Worm (Caenorhabditis elegans) whole organism, young adult: ENCODE results near the gene Y39A1A.20.

Experiments
- C06A6.2 ChIP-seq: fragments of 200-800 bp; sonication (Bioruptor generic); conservative IDR thresholded peaks from 2 replicates; pipeline ENCODE4 v1.3.6; 2022; ENCODE audit warnings: missing genetic modification characterization, missing compliant biosample characterization
- F52B5.7 ChIP-seq: sonication (generic microtip); optimal IDR thresholded peaks from 2 replicates; lab custom pipeline; 2016; ENCODE audit warnings: mild to moderate bottlenecking, missing genetic modification characterization, missing compliant biosample characterization
- K12H6.12 ChIP-seq: fragments of 200-800 bp; sonication (Bioruptor generic); optimal IDR thresholded peaks from 2 replicates; lab custom pipeline; 2018; ENCODE audit warnings: mild to moderate bottlenecking, missing genetic modification characterization, missing compliant biosample characterization
- Y53G8AR.9 ChIP-seq: fragments of 200-800 bp; sonication (Bioruptor generic); conservative IDR thresholded peaks from 2 replicates; pipeline ENCODE4 v1.3.6; 2022; ENCODE audit warnings: missing genetic modification reagents, missing genetic modification characterization, missing compliant biosample characterization
- Y67H2A.10 ChIP-seq: fragments of 200-800 bp; sonication (Bioruptor generic); conservative IDR thresholded peaks from 2 replicates; pipeline ENCODE4 v1.3.6; 2022; ENCODE audit warnings: missing genetic modification reagents, missing genetic modification characterization, missing compliant biosample characterization
- ZK185.1 ChIP-seq: sonication (generic microtip); optimal IDR thresholded peaks from 2 replicates; lab custom pipeline; 2016; ENCODE audit warnings: mild to moderate bottlenecking, missing genetic modification characterization, missing compliant biosample characterization; ENCODE audit not compliant: poor library complexity, severe bottlenecking
- aptf-3 ChIP-seq: fragments of 200-800 bp; sonication (Bioruptor generic); IDR thresholded peaks from 2 replicates; pipeline ENCODE4 v1.3.6; 2022; ENCODE audit warnings: missing genetic modification characterization, missing compliant biosample characterization
- atf-7 ChIP-seq: sonication (generic microtip); optimal IDR thresholded peaks from 2 replicates; lab custom pipeline; 2017; ENCODE audit warnings: mild to moderate bottlenecking, missing genetic modification characterization, missing compliant biosample characterization
- attf-3 ChIP-seq: fragments of 200-800 bp; sonication (Bioruptor generic); conservative IDR thresholded peaks from 2 replicates; pipeline ENCODE4 v1.3.6; 2022; ENCODE audit warnings: missing genetic modification reagents, missing genetic modification characterization, missing compliant biosample characterization
- attf-5 ChIP-seq: fragments of 200-800 bp; sonication (Bioruptor generic); optimal IDR thresholded peaks from 2 replicates; lab custom pipeline; 2018; ENCODE audit warnings: mild to moderate bottlenecking, missing genetic modification characterization, missing compliant biosample characterization
- bed-1 ChIP-seq: fragments of 200-800 bp; sonication (Bioruptor generic); IDR thresholded peaks from 2 replicates; pipeline ENCODE4 v1.3.6; 2022; ENCODE audit warnings: missing genetic modification reagents, missing genetic modification characterization, missing compliant biosample characterization
- cebp-2 ChIP-seq: fragments of 200-800 bp; sonication (Bioruptor generic); IDR thresholded peaks from 2 replicates; pipeline ENCODE4 v1.3.6; 2022; ENCODE audit warnings: missing genetic modification characterization, missing compliant biosample characterization
- ceh-100 ChIP-seq: fragments of 200-800 bp; sonication (Bioruptor generic); IDR thresholded peaks from 2 replicates; pipeline ENCODE4 v1.3.6; 2022; ENCODE audit warnings: missing genetic modification reagents, missing genetic modification characterization, missing compliant biosample characterization
- ceh-27 ChIP-seq: fragments of 200-800 bp; sonication (Bioruptor generic); optimal IDR thresholded peaks from 2 replicates; lab custom pipeline; 2018; ENCODE audit warnings: mild to moderate bottlenecking, missing genetic modification characterization, moderate library complexity, missing compliant biosample characterization
- ceh-40 ChIP-seq: fragments of 200-800 bp; sonication (Bioruptor generic); IDR thresholded peaks from 2 replicates; pipeline ENCODE4 v1.3.6; 2022; ENCODE audit warnings: missing genetic modification characterization, missing compliant biosample characterization
- ceh-79 ChIP-seq: sonication (generic microtip); optimal IDR thresholded peaks from 2 replicates; lab custom pipeline; 2017; ENCODE audit warnings: mild to moderate bottlenecking, missing genetic modification characterization, missing compliant biosample characterization
- chd-7 ChIP-seq: sonication (generic microtip); optimal IDR thresholded peaks from 2 replicates; lab custom pipeline; 2016; ENCODE audit warnings: mild to moderate bottlenecking, missing genetic modification characterization, moderate library complexity, missing compliant biosample characterization
- dox-1 ChIP-seq: fragments of 200-800 bp; sonication (Bioruptor generic); IDR thresholded peaks from 2 replicates; pipeline ENCODE4 v1.3.6; 2022; ENCODE audit warnings: missing genetic modification reagents, missing genetic modification characterization, missing compliant biosample characterization
- dpl-1 ChIP-seq: fragments of 150-350 bp; optimal IDR thresholded peaks from 2 replicates; lab custom pipeline; 2014; ENCODE audit warnings: missing biosample characterization, missing genetic modification reagents, missing genetic modification characterization
- egl-18 ChIP-seq: fragments of 200-800 bp; sonication (Bioruptor generic); IDR thresholded peaks from 2 replicates; pipeline ENCODE4 v1.3.6; 2022; ENCODE audit warnings: missing genetic modification reagents, missing genetic modification characterization, missing compliant biosample characterization
- egl-44 ChIP-seq: fragments of 200-800 bp; sonication (Bioruptor generic); IDR thresholded peaks from 2 replicates; pipeline ENCODE4 v1.3.6; 2022; ENCODE audit warnings: missing genetic modification reagents, missing genetic modification characterization, missing compliant biosample characterization
- ets-4 ChIP-seq: fragments of 200-800 bp; sonication (Bioruptor generic); optimal IDR thresholded peaks from 2 replicates; lab custom pipeline; 2018; ENCODE audit warnings: mild to moderate bottlenecking, missing genetic modification characterization, missing compliant biosample characterization
- hmg-1.2 ChIP-seq: fragments of 200-800 bp; sonication (Bioruptor generic); IDR thresholded peaks from 2 replicates; pipeline ENCODE4 v1.3.6; 2022; ENCODE audit warnings: missing genetic modification reagents, missing genetic modification characterization, missing compliant biosample characterization
- hsf-1 ChIP-seq: fragments of 200-800 bp; sonication (Bioruptor generic); IDR thresholded peaks from 2 replicates; pipeline ENCODE4 v1.3.6; 2022; ENCODE audit warnings: missing genetic modification reagents, missing genetic modification characterization, missing compliant biosample characterization
- lin-26 ChIP-seq: fragments of 200-800 bp; sonication (Bioruptor generic); IDR thresholded peaks from 2 replicates; pipeline ENCODE4 v1.3.6; 2022; ENCODE audit warnings: missing genetic modification reagents, missing genetic modification characterization, missing compliant biosample characterization
- lin-40 ChIP-seq: sonication (generic microtip); optimal IDR thresholded peaks from 2 replicates; lab custom pipeline; 2016; ENCODE audit warnings: missing genetic modification characterization, mild to moderate bottlenecking, missing compliant biosample characterization, missing genotype, missing genetic modification reagents
- lin-54 ChIP-seq: fragments of 200-800 bp; sonication (Bioruptor generic); optimal IDR thresholded peaks from 2 replicates; lab custom pipeline; 2018; ENCODE audit warnings: mild to moderate bottlenecking, missing genetic modification characterization, missing compliant biosample characterization
- lir-1 ChIP-seq: fragments of 200-800 bp; sonication (Bioruptor generic); conservative IDR thresholded peaks from 2 replicates; pipeline ENCODE4 v1.3.6; 2022; ENCODE audit warnings: missing genetic modification reagents, missing genetic modification characterization, missing compliant biosample characterization
- lsl-1 ChIP-seq: fragments of 200-800 bp; sonication (Bioruptor generic); optimal IDR thresholded peaks from 2 replicates; lab custom pipeline; 2018; ENCODE audit warnings: mild to moderate bottlenecking, missing genetic modification characterization, moderate library complexity, missing compliant biosample characterization
- mel-28 ChIP-seq: sonication (generic microtip); optimal IDR thresholded peaks from 2 replicates; lab custom pipeline; 2016; ENCODE audit warnings: borderline replicate concordance, mild to moderate bottlenecking, missing genetic modification characterization, missing compliant biosample characterization
- mes-4 ChIP-seq: sonication (generic microtip); optimal IDR thresholded peaks from 2 replicates; lab custom pipeline; 2016; ENCODE audit warnings: missing genotype, missing genetic modification characterization, missing compliant biosample characterization
- mxl-1 ChIP-seq: sonication (generic microtip); optimal IDR thresholded peaks from 2 replicates; lab custom pipeline; 2016; ENCODE audit warnings: missing genetic modification characterization, missing compliant biosample characterization
- nfya-2 ChIP-seq: fragments of 200-800 bp; sonication (Bioruptor generic); IDR thresholded peaks from 2 replicates; pipeline ENCODE4 v1.3.6; 2022; ENCODE audit warnings: missing genetic modification reagents, missing genetic modification characterization, missing compliant biosample characterization
- nhr-80 ChIP-seq: sonication (generic microtip); optimal IDR thresholded peaks from 2 replicates; lab custom pipeline; 2016; ENCODE audit warnings: missing genetic modification characterization, missing compliant biosample characterization
- snpc-3.4 ChIP-seq: sonication (generic microtip); optimal IDR thresholded peaks from 2 replicates; lab custom pipeline; 2017; ENCODE audit warnings: missing genetic modification characterization, mild to moderate bottlenecking, missing compliant biosample characterization, antibody characterized with exemption, moderate library complexity, missing genotype, missing genetic modification reagents
- somi-1 ChIP-seq: fragments of 200-800 bp; sonication (Bioruptor generic); optimal IDR thresholded peaks from 2 replicates; lab custom pipeline; 2018; ENCODE audit warnings: mild to moderate bottlenecking, missing genetic modification characterization, missing compliant biosample characterization
- sptf-2 ChIP-seq: fragments of 200-800 bp; sonication (Bioruptor generic); optimal IDR thresholded peaks from 2 replicates; lab custom pipeline; 2018; ENCODE audit warnings: mild to moderate bottlenecking, missing genetic modification characterization, missing compliant biosample characterization
- tbx-9 ChIP-seq: sonication (generic microtip); optimal IDR thresholded peaks from 2 replicates; lab custom pipeline; 2016; ENCODE audit warnings: borderline replicate concordance, missing genetic modification characterization, inconsistent platforms, missing compliant biosample characterization
- tlf-1 ChIP-seq: fragments of 200-800 bp; sonication (Bioruptor generic); optimal IDR thresholded peaks from 2 replicates; lab custom pipeline; 2018; ENCODE audit warnings: mild to moderate bottlenecking, missing genetic modification characterization, missing compliant biosample characterization
- unc-62 ChIP-seq: fragments of 150-350 bp; optimal IDR thresholded peaks from 2 replicates; lab custom pipeline; 2014; ENCODE audit warnings: missing biosample characterization, missing genetic modification reagents, missing genetic modification characterization
- xnd-1 ChIP-seq: sonication (generic microtip); optimal IDR thresholded peaks from 2 replicates; lab custom pipeline; 2016; ENCODE audit warnings: missing genotype, missing genetic modification reagents, missing genetic modification characterization, missing compliant biosample characterization
- zfh-2 ChIP-seq: fragments of 200-800 bp; sonication (Bioruptor generic); conservative IDR thresholded peaks from 2 replicates; pipeline ENCODE4 v1.3.6; 2022; ENCODE audit warnings: missing genetic modification reagents, missing genetic modification characterization, missing compliant biosample characterization
- ztf-18 ChIP-seq: sonication (generic microtip); optimal IDR thresholded peaks from 2 replicates; lab custom pipeline; 2016; ENCODE audit warnings: missing genotype, mild to moderate bottlenecking, missing genetic modification characterization, missing compliant biosample characterization
- ztf-22 ChIP-seq: fragments of 200-800 bp; sonication (Bioruptor generic); optimal IDR thresholded peaks from 2 replicates; lab custom pipeline; 2018; ENCODE audit warnings: mild to moderate bottlenecking, missing genetic modification characterization, moderate library complexity, missing compliant biosample characterization
- ztf-28 ChIP-seq: fragments of 200-800 bp; sonication (Bioruptor generic); IDR thresholded peaks from 2 replicates; pipeline ENCODE4 v1.3.6; 2022; ENCODE audit warnings: missing genetic modification reagents, missing genetic modification characterization, missing compliant biosample characterization

The Y39A1A.20 gene

DNA sequence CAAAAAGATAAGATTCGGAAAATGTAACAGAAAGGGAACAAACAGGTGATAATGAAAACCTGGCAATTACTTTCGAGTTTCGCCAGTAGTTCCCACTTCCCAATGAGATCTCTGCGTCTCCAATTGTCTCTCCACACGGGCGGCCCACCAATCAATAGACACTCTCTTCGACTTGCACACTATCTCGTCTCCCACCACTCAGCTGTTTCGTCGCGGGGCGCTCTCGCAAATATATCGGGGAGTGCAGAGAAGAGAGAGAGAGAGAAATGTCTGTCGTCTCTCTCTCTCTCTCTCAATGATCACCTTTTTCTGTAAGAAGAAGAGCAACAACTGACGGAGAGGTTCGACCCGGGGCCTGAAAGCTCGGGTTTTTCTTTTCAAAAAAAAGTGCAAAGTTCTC lies 19.8 kb upstream of the Y39A1A.20 start (continued):
- TF ChIP-seq aptf-3 (GFP tag; lab: Robert Waterston, UW) (no peak), C06A6.2 (GFP tag; lab: Robert Waterston, UW) (peak; percentile 68; the same call in 1 of the 2 replicates), egl-18 (GFP tag; lab: Robert Waterston, UW) (no peak), lin-26 (GFP tag; lab: Robert Waterston, UW) (peak; percentile 73), cebp-2 (no peak), hmg-1.2 (peak; percentile 92), dpl-1 (GFP tag; lab: Kevin White, UChicago) (no peak), Y53G8AR.9 (GFP tag; lab: Robert Waterston, UW) (no peak), ztf-22 (GFP tag; lab: Kevin White, UChicago) (peak; percentile 54), ceh-79 (no peak), attf-5 (GFP tag; lab: Kevin White, UChicago) (peak; percentile 81), atf-7 (tag; lab: Kevin White, UChicago) (peak; percentile 80), egl-44 (GFP tag; lab: Robert Waterston, UW) (peak; percentile 59; the same call in 1 of the 2 replicates), sptf-2 (GFP tag; lab: Kevin White, UChicago) (no peak), ztf-28 (GFP tag; lab: Robert Waterston, UW) (no peak), nhr-80 (peak; percentile 95), xnd-1 (tag; lab: Kevin White, UChicago) (no peak), lir-1 (GFP tag; lab: Robert Waterston, UW) (peak; percentile 41), ceh-100 (GFP tag; lab: Robert Waterston, UW) (0 out of 2 replicates have a peak, but pooled peaks have one; percentile 32), mxl-1 (no peak), ceh-27 (GFP tag; lab: Kevin White, UChicago) (peak; percentile 72), mel-28 (tag; lab: Kevin White, UChicago) (no peak), ceh-40 (GFP tag; lab: Robert Waterston, UW) (no peak), mes-4 (tag; lab: Kevin White, UChicago) (no peak), lin-54 (peak; percentile 62), unc-62 (GFP tag; lab: Kevin White, UChicago) (no peak), nfya-2 (GFP tag; lab: Robert Waterston, UW) (no peak), Y67H2A.10 (GFP tag; lab: Robert Waterston, UW) (peak; percentile 61; the same call in 1 of the 2 replicates), bed-1 (GFP tag; lab: Robert Waterston, UW) (no peak), ztf-18 (peak; percentile 44), chd-7 (tag; lab: Kevin White, UChicago) (peak; percentile 83), lin-40 (peak; percentile 79), dox-1 (peak; percentile 88), attf-3 (GFP tag; lab: Robert Waterston, UW) (no peak), ets-4 (GFP tag; lab: Kevin White, UChicago) (peak; percentile 8), somi-1 (GFP tag; lab: Kevin White, UChicago) (peak; percentile 83), hsf-1 (GFP tag; lab: Robert Waterston, UW) (0 out of 2 replicates have a peak, but pooled peaks have one; percentile 7), snpc-3.4 (no peak), lsl-1 (GFP tag; lab: Kevin White, UChicago) (peak; percentile 36), ZK185.1 (tag; lab: Kevin White, UChicago) (peak; percentile 42), tbx-9 (tag; lab: Kevin White, UChicago) (no peak), tlf-1 (GFP tag; lab: Kevin White, UChicago) (peak; percentile 57), K12H6.12 (tag; lab: Kevin White, UChicago) (peak; percentile 72), F52B5.7 (tag; lab: Kevin White, UChicago) (peak; percentile 18), zfh-2 (GFP tag; lab: Robert Waterston, UW) (peak; percentile 95)
